Worm (Caenorhabditis elegans) whole organism, young adult: ENCODE data around the gene Y48G9A.7.

Experiments
- C17E4.6 ChIP-seq: fragments of 200-800 bp; sonication (Bioruptor generic); IDR thresholded peaks from 2 replicates; pipeline ENCODE4 v1.3.6; 2022; ENCODE audit warnings: missing genetic modification reagents, missing genetic modification characterization, missing compliant biosample characterization
- K11D2.4 ChIP-seq: fragments of 200-800 bp; sonication (Bioruptor generic); IDR thresholded peaks from 2 replicates; pipeline ENCODE4 v1.3.6; 2022; ENCODE audit warnings: missing genetic modification reagents, missing genetic modification characterization, missing compliant biosample characterization
- Y56A3A.18 ChIP-seq: fragments of 200-800 bp; sonication (Bioruptor generic); IDR thresholded peaks from 2 replicates; pipeline ENCODE4 v1.3.6; 2022; ENCODE audit warnings: missing genetic modification reagents, missing genetic modification characterization, missing compliant biosample characterization
- ama-1 ChIP-seq, 3 experiments: fragments of 150-350 bp in 1 of 3; sonication (generic microtip) in 2 of 3; optimal IDR thresholded peaks; 2 replicates each; lab custom pipeline; 2014 to 2018; ENCODE audit warnings: missing biosample characterization in 2 of 3, missing genetic modification characterization in 2 of 3, missing genetic modification reagents in 2 of 3
- hsf-1 ChIP-seq: fragments of 200-800 bp; sonication (Bioruptor generic); IDR thresholded peaks from 2 replicates; pipeline ENCODE4 v1.3.6; 2022; ENCODE audit warnings: missing genetic modification reagents, missing genetic modification characterization, missing compliant biosample characterization
- lin-35 ChIP-seq, 3 experiments: fragments of 150-350 bp in 2 of 3; sonication (generic microtip) in 1 of 3; optimal IDR thresholded peaks; 2 replicates each; lab custom pipeline; 2014 to 2018; ENCODE audit warnings: missing biosample characterization in 3 of 3, missing genetic modification characterization in 3 of 3, missing genetic modification reagents in 3 of 3
- lsl-1 ChIP-seq: fragments of 200-800 bp; sonication (Bioruptor generic); optimal IDR thresholded peaks from 2 replicates; lab custom pipeline; 2018; ENCODE audit warnings: mild to moderate bottlenecking, missing genetic modification characterization, moderate library complexity, missing compliant biosample characterization
- pbrm-1 ChIP-seq: fragments of 200-800 bp; sonication (Bioruptor generic); IDR thresholded peaks from 2 replicates; pipeline ENCODE4 v1.3.6; 2022; ENCODE audit warnings: missing genetic modification reagents, missing genetic modification characterization, missing compliant biosample characterization
- sea-2 ChIP-seq: fragments of 200-800 bp; sonication (Bioruptor generic); IDR thresholded peaks from 2 replicates; pipeline ENCODE4 v1.3.6; 2022; ENCODE audit warnings: missing genetic modification characterization, missing compliant biosample characterization
- snpc-4 ChIP-seq, 5 experiments: fragments of 150-350 bp in 1 of 5; sonication (generic microtip) in 4 of 5; optimal IDR thresholded peaks; 2 replicates each; lab custom pipeline; 2014 to 2018; ENCODE audit warnings: missing genetic modification characterization in 5 of 5, missing biosample characterization in 3 of 5, antibody characterized with exemption in 2 of 5, mild to moderate bottlenecking in 2 of 5, missing compliant biosample characterization in 2 of 5, missing genotype in 2 of 5, moderate library complexity in 2 of 5, missing genetic modification reagents in 1 of 5
- ztf-18 ChIP-seq: sonication (generic microtip); optimal IDR thresholded peaks from 2 replicates; lab custom pipeline; 2016; ENCODE audit warnings: missing genotype, mild to moderate bottlenecking, missing genetic modification characterization, missing compliant biosample characterization

- TF ChIP-seq pbrm-1 (GFP tag; lab: Robert Waterston, UW) (peak; percentile 48; the same call in 1 of the 2 replicates), Y56A3A.18 (GFP tag; lab: Robert Waterston, UW) (no peak), ztf-18 (no peak), C17E4.6 (GFP tag; lab: Robert Waterston, UW) (no peak), lin-35 (GFP tag; optimal IDR thresholded peaks at IDR 0.05; lab: Kevin White, UChicago) (peak; percentile 37 to 96 (median 57)), K11D2.4 (no peak), lsl-1 (GFP tag; lab: Kevin White, UChicago) (peak; percentile 66), snpc-4 (GFP tag; optimal IDR thresholded peaks at IDR 0.05; lab: Kevin White, UChicago) (no peak), snpc-4 (tag; optimal IDR thresholded peaks at IDR 0.05; lab: Kevin White, UChicago) (no peak), hsf-1 (GFP tag; lab: Robert Waterston, UW) (no peak), sea-2 (no peak), ama-1 (optimal IDR thresholded peaks at IDR 0.05; lab: Kevin White, UChicago) (no peak), ama-1 (GFP tag; optimal IDR thresholded peaks at IDR 0.05; lab: Kevin White, UChicago) (no peak)
These were observed 41.2 kb downstream of the Y48G9A.7 start, which contains the start of gene gcn-1 for ce11 chrIII:2151480-2151995.
